Worm (Caenorhabditis elegans) whole organism, L4 larva: Measurements from ENCODE around the gene srd-17.
A peak's percentile ranks its signal among the peaks of the same experiment; 100 is the strongest.

Experiments
- Y48G9A.11 ChIP-seq: fragments of 200-800 bp; sonication (Bioruptor generic); IDR thresholded peaks from 2 replicates; pipeline ENCODE4 v1.3.6; 2022; ENCODE audit warnings: missing genetic modification reagents, missing genetic modification characterization, missing compliant biosample characterization
- ceh-28 ChIP-seq: fragments of 150-350 bp; optimal IDR thresholded peaks from 2 replicates; lab custom pipeline; 2014; ENCODE audit warnings: missing biosample characterization, missing genetic modification reagents, missing genetic modification characterization
- ces-1 ChIP-seq: fragments of 150-350 bp; sonication (generic microtip); optimal IDR thresholded peaks from 4 replicates; lab custom pipeline; 2014; ENCODE audit warnings: missing biosample characterization, missing genetic modification reagents, missing genetic modification characterization
- daf-16 ChIP-seq, 3 experiments: sonication (generic microtip); optimal IDR thresholded peaks; 2 replicates each; lab custom pipeline; 2016 to 2017; ENCODE audit warnings: missing genetic modification characterization in 3 of 3, missing genetic modification reagents in 3 of 3, mild to moderate bottlenecking in 2 of 3, missing compliant biosample characterization in 2 of 3, missing biosample characterization in 1 of 3, moderate library complexity in 1 of 3
- dve-1 ChIP-seq: sonication (generic microtip); optimal IDR thresholded peaks from 2 replicates; lab custom pipeline; 2017; ENCODE audit warnings: antibody characterized with exemption, mild to moderate bottlenecking, missing genetic modification characterization, missing compliant biosample characterization; ENCODE audit not compliant: insufficient read depth
- hlh-11 ChIP-seq: fragments of 200-800 bp; sonication (Bioruptor generic); optimal IDR thresholded peaks from 2 replicates; lab custom pipeline; 2018; ENCODE audit warnings: mild to moderate bottlenecking, missing genetic modification characterization, missing compliant biosample characterization
- lin-38 ChIP-seq: fragments of 200-800 bp; sonication (Bioruptor generic); IDR thresholded peaks from 2 replicates; pipeline ENCODE4 v1.3.6; 2022; ENCODE audit warnings: missing genetic modification reagents, missing genetic modification characterization, missing compliant biosample characterization
- mxl-2 ChIP-seq: fragments of 200-800 bp; sonication (Bioruptor generic); conservative IDR thresholded peaks from 2 replicates; pipeline ENCODE4 v1.3.6; 2022; ENCODE audit warnings: missing genetic modification reagents, missing genetic modification characterization, missing compliant biosample characterization
- mxl-3 ChIP-seq: fragments of 200-800 bp; sonication (Bioruptor generic); optimal IDR thresholded peaks from 2 replicates; lab custom pipeline; 2018; ENCODE audit warnings: mild to moderate bottlenecking, missing genetic modification characterization, missing compliant biosample characterization
- nhr-237 ChIP-seq: sonication (generic microtip); optimal IDR thresholded peaks from 2 replicates; lab custom pipeline; 2017; ENCODE audit warnings: missing biosample characterization, missing genetic modification characterization
- nhr-28 ChIP-seq: fragments of 150-350 bp; optimal IDR thresholded peaks from 2 replicates; lab custom pipeline; 2014; ENCODE audit warnings: missing biosample characterization, missing genetic modification characterization
- nhr-6 ChIP-seq: fragments of 150-350 bp; optimal IDR thresholded peaks from 2 replicates; lab custom pipeline; 2014; ENCODE audit warnings: missing biosample characterization, missing genetic modification characterization
- pqm-1 ChIP-seq: sonication (generic microtip); optimal IDR thresholded peaks from 2 replicates; lab custom pipeline; 2017; ENCODE audit warnings: missing biosample characterization, missing genetic modification characterization
- set-16 ChIP-seq: fragments of 200-800 bp; sonication (Bioruptor generic); IDR thresholded peaks from 2 replicates; pipeline ENCODE4 v1.3.6; 2022; ENCODE audit warnings: missing genetic modification reagents, missing genetic modification characterization, missing compliant biosample characterization

srd-17 gene

DNA sequence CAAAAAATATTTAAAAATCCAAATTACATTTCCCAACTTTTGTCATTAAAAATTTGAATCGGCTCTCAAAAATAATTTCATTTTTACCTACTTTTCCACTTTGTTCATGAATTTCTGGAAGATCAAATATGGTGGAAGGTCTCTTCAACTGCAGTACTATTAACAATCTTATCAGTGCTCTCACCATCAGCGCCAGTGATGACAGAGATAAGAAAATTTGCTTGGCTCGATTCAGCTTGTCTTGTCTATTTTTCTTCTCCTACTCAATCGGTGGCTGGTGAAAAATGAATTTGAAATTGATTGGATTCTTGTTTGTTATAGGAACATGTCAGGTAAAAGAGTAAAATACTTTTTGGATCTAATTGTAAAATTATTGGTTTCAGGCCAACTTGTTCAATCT lies 51.5 kb downstream of the srd-17 start, which contains the start of gene cpz-2:
cpz-2 (plus strand) TSS at position 210 of the 400 bp plus-strand sequence.
- no peak for TF ChIP-seq nhr-237
- peak; percentile 60 for TF ChIP-seq dve-1 (tag; lab: Kevin White, UChicago)
- TF ChIP-seq Y48G9A.11 = no peak
- no peak for TF ChIP-seq ceh-28 (tag; lab: Kevin White, UChicago)
- TF ChIP-seq nhr-28 (tag; lab: Kevin White, UChicago) = peak; percentile 38
- TF ChIP-seq mxl-2 (GFP tag; lab: Robert Waterston, UW) = no peak
- no peak for TF ChIP-seq daf-16 (GFP tag; optimal IDR thresholded peaks at IDR 0.05; lab: Kevin White, UChicago)
- TF ChIP-seq daf-16 (tag; optimal IDR thresholded peaks at IDR 0.05; lab: Kevin White, UChicago) = peak; percentile 57
- peak; percentile 24 for TF ChIP-seq hlh-11 (tag; lab: Kevin White, UChicago)
- no peak for TF ChIP-seq set-16
- TF ChIP-seq ces-1 (GFP tag; lab: Kevin White, UChicago) = no peak
- TF ChIP-seq nhr-6 (tag; lab: Kevin White, UChicago) = peak; percentile 46
- TF ChIP-seq lin-38 (GFP tag; lab: Robert Waterston, UW) = no peak
- peak; percentile 60 for TF ChIP-seq pqm-1 (tag; lab: Kevin White, UChicago)
- no peak for TF ChIP-seq mxl-3 (GFP tag; lab: Kevin White, UChicago)
